Fruit fly (Drosophila melanogaster) whole organism, prepupa: ENCODE measurements around the gene Scgbeta.

ENCODE experiments used
- Blimp-1 ChIP-seq: fragments of 200-800 bp; sonication (Bioruptor generic); optimal IDR thresholded peaks from 3 replicates; lab custom pipeline; 2017; ENCODE audit warnings: missing biosample characterization, missing genetic modification characterization, mild to moderate bottlenecking, moderate library complexity, missing genetic modification reagents
- CG10631 ChIP-seq: fragments of 200-800 bp; sonication (Bioruptor generic); optimal IDR thresholded peaks from 2 replicates; lab custom pipeline; 2016; ENCODE audit warnings: missing biosample characterization, missing genetic modification characterization
- CG11294 ChIP-seq: fragments of 200-800 bp; sonication (Bioruptor generic); IDR thresholded peaks from 2 replicates; pipeline ENCODE4 v1.3.6; 2022; ENCODE audit warnings: missing biosample characterization, missing genetic modification characterization
- CG11762 ChIP-seq: fragments of 200-800 bp; sonication (Bioruptor generic); optimal IDR thresholded peaks from 3 replicates; lab custom pipeline; 2016; ENCODE audit warnings: missing biosample characterization, missing genetic modification characterization; ENCODE audit not compliant: insufficient read depth
- CG11902 ChIP-seq: fragments of 200-800 bp; sonication (Bioruptor generic); optimal IDR thresholded peaks from 3 replicates; lab custom pipeline; 2016; ENCODE audit warnings: missing biosample characterization, missing genetic modification characterization
- CG16779 ChIP-seq: fragments of 200-800 bp; sonication (Bioruptor generic); optimal IDR thresholded peaks from 3 replicates; lab custom pipeline; 2017; ENCODE audit warnings: missing biosample characterization, mild to moderate bottlenecking, missing genetic modification characterization
- CG3032 ChIP-seq: fragments of 200-800 bp; optimal IDR thresholded peaks from 2 replicates; lab custom pipeline; 2019; ENCODE audit warnings: missing biosample characterization, mild to moderate bottlenecking, missing genetic modification characterization, moderate library complexity
- CG31627 ChIP-seq: fragments of 200-800 bp; sonication (Bioruptor generic); optimal IDR thresholded peaks from 3 replicates; lab custom pipeline; 2016; ENCODE audit warnings: missing biosample characterization, missing genetic modification characterization
- CG32006 ChIP-seq: fragments of 200-800 bp; sonication (Bioruptor generic); optimal IDR thresholded peaks from 3 replicates; lab custom pipeline; 2017; ENCODE audit warnings: missing biosample characterization, mild to moderate bottlenecking, missing genetic modification characterization
- CG34406 ChIP-seq: fragments of 200-800 bp; sonication (Bioruptor generic); optimal IDR thresholded peaks from 3 replicates; lab custom pipeline; 2016; ENCODE audit warnings: missing biosample characterization, missing genetic modification characterization
- CG4318 ChIP-seq: fragments of 200-800 bp; sonication (Bioruptor generic); optimal IDR thresholded peaks from 3 replicates; lab custom pipeline; 2017; ENCODE audit warnings: missing biosample characterization, mild to moderate bottlenecking, missing genetic modification characterization
- CG6163 ChIP-seq: fragments of 200-800 bp; sonication (Bioruptor generic); IDR thresholded peaks from 3 replicates; pipeline ENCODE4 v1.3.6; 2022; ENCODE audit warnings: missing biosample characterization, missing genetic modification characterization
- CG6792 ChIP-seq: fragments of 200-800 bp; sonication (Bioruptor generic); optimal IDR thresholded peaks from 3 replicates; lab custom pipeline; 2016; ENCODE audit warnings: missing biosample characterization, missing genetic modification characterization
- CG6808 ChIP-seq: fragments of 200-800 bp; sonication (Bioruptor generic); optimal IDR thresholded peaks from 3 replicates; lab custom pipeline; 2017; ENCODE audit warnings: missing biosample characterization, missing genetic modification characterization, mild to moderate bottlenecking, moderate library complexity, missing genetic modification reagents
- CG6854 ChIP-seq: fragments of 200-800 bp; sonication (Bioruptor generic); optimal IDR thresholded peaks from 2 replicates; lab custom pipeline; 2017; ENCODE audit warnings: missing biosample characterization, mild to moderate bottlenecking, missing genetic modification characterization
- CG7368 ChIP-seq: fragments of 200-800 bp; sonication (Bioruptor generic); optimal IDR thresholded peaks from 3 replicates; lab custom pipeline; 2016; ENCODE audit warnings: missing biosample characterization, missing genetic modification characterization
- CG8119 ChIP-seq: fragments of 200-800 bp; sonication (Bioruptor generic); IDR thresholded peaks from 3 replicates; pipeline ENCODE4 v1.3.6; 2022; ENCODE audit warnings: missing biosample characterization, missing genetic modification characterization
- CG8319 ChIP-seq: fragments of 200-800 bp; sonication (Bioruptor generic); optimal IDR thresholded peaks from 3 replicates; lab custom pipeline; 2016; ENCODE audit warnings: missing biosample characterization, missing genetic modification characterization
- CG8632 ChIP-seq: fragments of 200-800 bp; sonication (Bioruptor generic); optimal IDR thresholded peaks from 3 replicates; lab custom pipeline; 2016; ENCODE audit warnings: missing biosample characterization, missing genetic modification characterization
- CG9139 ChIP-seq: fragments of 200-800 bp; sonication (Bioruptor generic); optimal IDR thresholded peaks from 3 replicates; lab custom pipeline; 2017; ENCODE audit warnings: missing biosample characterization, mild to moderate bottlenecking, missing genetic modification characterization
- Eip75B ChIP-seq: fragments of 200-800 bp; sonication (Bioruptor generic); optimal IDR thresholded peaks from 3 replicates; lab custom pipeline; 2016; ENCODE audit warnings: missing biosample characterization, missing genetic modification characterization
- Eip93F ChIP-seq: fragments of 200-800 bp; sonication (Bioruptor generic); optimal IDR thresholded peaks from 2 replicates; lab custom pipeline; 2016; ENCODE audit warnings: missing biosample characterization, mild to moderate bottlenecking, missing genetic modification characterization
- Ets21C ChIP-seq: fragments of 200-800 bp; sonication (Bioruptor generic); optimal IDR thresholded peaks from 3 replicates; lab custom pipeline; 2016; ENCODE audit warnings: missing biosample characterization, missing genetic modification characterization
- Ets96B ChIP-seq: fragments of 200-800 bp; optimal IDR thresholded peaks from 2 replicates; lab custom pipeline; 2019; ENCODE audit warnings: missing biosample characterization, mild to moderate bottlenecking, missing genetic modification characterization, moderate library complexity
- Gug ChIP-seq: fragments of 200-800 bp; sonication (Bioruptor generic); IDR thresholded peaks from 2 replicates; pipeline ENCODE4 v1.3.6; 2022; ENCODE audit warnings: missing biosample characterization, missing genetic modification characterization
- Hr39 ChIP-seq: fragments of 200-800 bp; sonication (Bioruptor generic); optimal IDR thresholded peaks from 2 replicates; lab custom pipeline; 2016; ENCODE audit warnings: missing biosample characterization, missing genetic modification characterization
- Hr4 ChIP-seq: fragments of 200-800 bp; sonication (Bioruptor generic); optimal IDR thresholded peaks from 3 replicates; lab custom pipeline; 2016; ENCODE audit warnings: missing biosample characterization, missing genetic modification characterization
- Lpt ChIP-seq: fragments of 200-800 bp; sonication (Bioruptor generic); optimal IDR thresholded peaks from 3 replicates; lab custom pipeline; 2016; ENCODE audit warnings: missing biosample characterization, missing genetic modification characterization
- Met ChIP-seq: fragments of 200-800 bp; sonication (Bioruptor generic); optimal IDR thresholded peaks from 3 replicates; lab custom pipeline; 2016; ENCODE audit warnings: missing biosample characterization, missing genetic modification characterization
- OdsH ChIP-seq: fragments of 200-800 bp; sonication (Bioruptor generic); optimal IDR thresholded peaks from 3 replicates; lab custom pipeline; 2016; ENCODE audit warnings: missing biosample characterization, missing genetic modification characterization
- Smox ChIP-seq: fragments of 200-800 bp; sonication (Bioruptor generic); optimal IDR thresholded peaks from 3 replicates; lab custom pipeline; 2016; ENCODE audit warnings: missing biosample characterization, missing genetic modification characterization
- Sox14 ChIP-seq: fragments of 200-800 bp; sonication (Bioruptor generic); optimal IDR thresholded peaks from 3 replicates; lab custom pipeline; 2016; ENCODE audit warnings: missing biosample characterization, missing genetic modification characterization
- Sox15 ChIP-seq: fragments of 200-800 bp; sonication (Bioruptor generic); optimal IDR thresholded peaks from 3 replicates; lab custom pipeline; 2016; ENCODE audit warnings: missing biosample characterization, missing genetic modification characterization
- cyc ChIP-seq: fragments of 200-800 bp; sonication (Bioruptor generic); optimal IDR thresholded peaks from 3 replicates; lab custom pipeline; 2016; ENCODE audit warnings: missing biosample characterization, missing genetic modification characterization
- dac ChIP-seq: fragments of 200-800 bp; sonication (Bioruptor generic); optimal IDR thresholded peaks from 2 replicates; lab custom pipeline; 2017; ENCODE audit warnings: missing biosample characterization, mild to moderate bottlenecking, missing genetic modification characterization
- dsx ChIP-seq: fragments of 200-800 bp; optimal IDR thresholded peaks from 3 replicates; lab custom pipeline; 2019; ENCODE audit warnings: missing biosample characterization, mild to moderate bottlenecking, missing genetic modification characterization, moderate library complexity; ENCODE audit not compliant: poor library complexity, severe bottlenecking
- eg ChIP-seq: fragments of 200-800 bp; sonication (Bioruptor generic); IDR thresholded peaks from 3 replicates; pipeline ENCODE4 v1.3.6; 2022; ENCODE audit warnings: missing biosample characterization, missing genetic modification characterization
- esn ChIP-seq: fragments of 200-800 bp; sonication (Bioruptor generic); optimal IDR thresholded peaks from 2 replicates; lab custom pipeline; 2016; ENCODE audit warnings: missing biosample characterization, mild to moderate bottlenecking, missing genetic modification characterization, moderate library complexity
- fd59A ChIP-seq: fragments of 200-800 bp; sonication (Bioruptor generic); optimal IDR thresholded peaks from 2 replicates; lab custom pipeline; 2017; ENCODE audit warnings: missing biosample characterization, mild to moderate bottlenecking, missing genetic modification characterization, missing genetic modification reagents
- fd85E ChIP-seq: fragments of 200-800 bp; sonication (Bioruptor generic); optimal IDR thresholded peaks from 3 replicates; lab custom pipeline; 2016; ENCODE audit warnings: missing biosample characterization, missing genetic modification characterization
- lz ChIP-seq: fragments of 200-800 bp; sonication (Bioruptor generic); optimal IDR thresholded peaks from 3 replicates; lab custom pipeline; 2016; ENCODE audit warnings: missing biosample characterization, missing genetic modification characterization
- net ChIP-seq: fragments of 200-800 bp; sonication (Bioruptor generic); optimal IDR thresholded peaks from 3 replicates; lab custom pipeline; 2016; ENCODE audit warnings: missing biosample characterization, missing genetic modification characterization
- pdm3 ChIP-seq: fragments of 200-800 bp; sonication (Bioruptor generic); optimal IDR thresholded peaks from 3 replicates; lab custom pipeline; 2016; ENCODE audit warnings: missing biosample characterization, missing genetic modification characterization
- salr ChIP-seq, 2 experiments: fragments of 200-800 bp; sonication (Bioruptor generic); optimal IDR thresholded peaks; 3 replicates each; lab custom pipeline; 2016 to 2018; ENCODE audit warnings: missing biosample characterization in 2 of 2, missing genetic modification characterization in 2 of 2, mild to moderate bottlenecking in 1 of 2
- spab ChIP-seq: fragments of 200-800 bp; sonication (Bioruptor generic); optimal IDR thresholded peaks from 2 replicates; lab custom pipeline; 2017; ENCODE audit warnings: missing biosample characterization, mild to moderate bottlenecking, missing genetic modification characterization, missing genetic modification reagents
- ss ChIP-seq, 2 experiments: fragments of 200-800 bp; sonication (Bioruptor generic); optimal IDR thresholded peaks; 2 replicates in 1 of 2; 3 replicates in 1 of 2; lab custom pipeline; 2017 to 2018; ENCODE audit warnings: mild to moderate bottlenecking in 2 of 2, missing biosample characterization in 2 of 2, missing genetic modification characterization in 2 of 2, moderate library complexity in 1 of 2
- svp ChIP-seq: fragments of 200-800 bp; sonication (Bioruptor generic); peaks from one replicate; lab custom pipeline; 2016; ENCODE audit warnings: missing biosample characterization, missing genetic modification characterization
- topi ChIP-seq: fragments of 200-800 bp; sonication (Bioruptor generic); optimal IDR thresholded peaks from 3 replicates; lab custom pipeline; 2016; ENCODE audit warnings: missing biosample characterization, missing genetic modification characterization
- vri ChIP-seq: fragments of 200-800 bp; sonication (Bioruptor generic); optimal IDR thresholded peaks from 3 replicates; lab custom pipeline; 2016; ENCODE audit warnings: missing biosample characterization, mild to moderate bottlenecking, missing genetic modification characterization

The Scgbeta gene

dm6 chr3R:12405134-12405533, 17.1 kb downstream of the Scgbeta start:
- TF ChIP-seq Sox15 (GFP tag; lab: Kevin White, UChicago) (no peak), Eip93F (peak; percentile 26), fd85E (GFP tag; lab: Kevin White, UChicago) (no peak), vri (GFP tag; lab: Kevin White, UChicago) (peak; percentile 18)
- TF ChIP-seq, all 60 proteins: peak for 2

- TF ChIP-seq Ets96B (tag; lab: Kevin White, UChicago) (peak; percentile 98), ss (GFP tag; optimal IDR thresholded peaks at IDR 0.05; lab: Kevin White, UChicago) (peak; percentile 97 to 98), CG7368 (GFP tag; lab: Kevin White, UChicago) (peak; percentile 98), CG32006 (GFP tag; lab: Kevin White, UChicago) (peak; percentile 92), CG3032 (peak; percentile 98), CG6854 (GFP tag; lab: Kevin White, UChicago) (peak; percentile 99), cyc (GFP tag; lab: Kevin White, UChicago) (peak; percentile 99), CG11294 (GFP tag; lab: Robert Waterston, UW) (peak; percentile 75), Sox14 (GFP tag; lab: Kevin White, UChicago) (peak; percentile 96), CG8319 (GFP tag; lab: Kevin White, UChicago) (peak; percentile 94), CG8119 (GFP tag; lab: Robert Waterston, UW) (peak; percentile 94), spab (GFP tag; lab: Kevin White, UChicago) (peak; percentile 98), CG34406 (GFP tag; lab: Kevin White, UChicago) (peak; percentile 97), fd59A (GFP tag; lab: Kevin White, UChicago) (peak; percentile 91), CG16779 (tag; lab: Kevin White, UChicago) (peak; percentile 92), CG31627 (GFP tag; lab: Kevin White, UChicago) (peak; percentile 96), CG4318 (GFP tag; lab: Kevin White, UChicago) (peak; percentile 88), CG6792 (GFP tag; lab: Kevin White, UChicago) (peak; percentile 96), CG6808 (GFP tag; lab: Kevin White, UChicago) (peak; percentile 95), net (GFP tag; lab: Kevin White, UChicago) (peak; percentile 94), salr (GFP tag; optimal IDR thresholded peaks at IDR 0.05; lab: Kevin White, UChicago) (peak in 1 of 2 experiments; percentile 94), CG10631 (GFP tag; lab: Kevin White, UChicago) (peak; percentile 91), vri (GFP tag; lab: Kevin White, UChicago) (peak; percentile 95), Hr4 (GFP tag; lab: Kevin White, UChicago) (peak; percentile 93), OdsH (GFP tag; lab: Kevin White, UChicago) (peak; percentile 95), CG11902 (GFP tag; lab: Kevin White, UChicago) (peak; percentile 96), CG6163 (GFP tag; lab: Robert Waterston, UW) (peak; percentile 100), Ets21C (GFP tag; lab: Kevin White, UChicago) (peak; percentile 92), CG11762 (peak; percentile 99), Met (peak; percentile 97), eg (peak; percentile 98), Sox15 (GFP tag; lab: Kevin White, UChicago) (peak; percentile 90), svp (GFP tag; lab: Kevin White, UChicago) (peak; percentile 99), Hr39 (GFP tag; lab: Kevin White, UChicago) (peak; percentile 94), dsx (GFP tag; lab: Kevin White, UChicago) (peak; percentile 98), pdm3 (GFP tag; lab: Kevin White, UChicago) (peak; percentile 93), Lpt (GFP tag; lab: Kevin White, UChicago) (peak; percentile 81), CG8632 (GFP tag; lab: Kevin White, UChicago) (peak; percentile 97), topi (GFP tag; lab: Kevin White, UChicago) (peak; percentile 100), Eip75B (peak; percentile 95), lz (GFP tag; lab: Kevin White, UChicago) (peak; percentile 97), Eip93F (peak; percentile 96), CG9139 (GFP tag; lab: Kevin White, UChicago) (peak; percentile 96), dac (GFP tag; lab: Kevin White, UChicago) (peak; percentile 86), Blimp-1 (GFP tag; lab: Kevin White, UChicago) (peak; percentile 93), Gug (peak; percentile 85), Smox (GFP tag; lab: Kevin White, UChicago) (peak; percentile 96), esn (GFP tag; lab: Kevin White, UChicago) (peak; percentile 98)
Measured at dm6 chr3R:12402935-12403334, 19.3 kb downstream of the Scgbeta start.
